Worm (Caenorhabditis elegans) whole organism, L4/young adult: ENCODE data around the gene nhx-6.
"Not testable (repeated sequence)": the region's sequence is repeated elsewhere in the genome, so short reads cannot be mapped to it uniquely, and the experiment has no call there.

Source experiments
- W03F9.2 ChIP-seq: fragments of 150-350 bp; optimal IDR thresholded peaks from 2 replicates; lab custom pipeline; 2014; ENCODE audit warnings: missing biosample characterization, missing genetic modification characterization
- dao-5 ChIP-seq: sonication (generic microtip); optimal IDR thresholded peaks from 2 replicates; lab custom pipeline; 2016; ENCODE audit warnings: missing genotype, missing genetic modification characterization, moderate library complexity, missing compliant biosample characterization
- him-1 ChIP-seq: sonication (generic microtip); optimal IDR thresholded peaks from 2 replicates; lab custom pipeline; 2016; ENCODE audit warnings: missing genotype, missing genetic modification reagents, missing genetic modification characterization, missing compliant biosample characterization

Gene nhx-6

DNA sequence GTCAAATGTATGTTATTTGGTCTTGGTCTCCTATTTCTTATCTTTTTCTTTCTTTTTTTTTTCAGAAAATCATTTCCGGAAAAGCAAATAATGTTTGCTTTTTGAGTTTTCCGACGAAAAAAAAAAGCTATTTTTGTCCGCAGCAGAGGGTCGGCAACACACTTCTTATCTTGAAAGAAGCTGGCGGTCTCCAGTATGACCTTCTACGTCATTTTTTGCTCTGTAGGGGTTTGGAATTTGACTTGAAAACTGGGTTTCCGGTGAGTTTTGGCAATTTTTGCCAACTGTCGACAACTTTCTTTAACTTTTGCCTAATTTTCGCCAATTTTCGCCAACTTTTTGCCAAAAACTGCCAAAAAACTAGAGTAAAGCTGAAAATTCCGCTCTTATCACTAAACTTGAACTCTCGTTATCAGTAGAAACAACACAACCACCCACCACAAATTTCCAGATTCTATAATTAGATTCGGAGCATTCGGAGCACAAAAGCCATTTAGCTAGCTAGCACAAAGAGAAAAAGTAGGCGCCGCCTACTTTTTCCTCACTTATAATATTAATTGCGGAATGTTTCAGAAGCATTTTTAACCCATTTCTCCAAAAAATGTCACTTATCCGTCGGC, at the start of gene nhx-6:
TSS of gene nhx-6 (plus strand) at position 570 of the 620 bp plus-strand sequence.
- no peak for TF ChIP-seq dao-5 (tag; lab: Kevin White, UChicago)
- TF ChIP-seq W03F9.2: no peak
- TF ChIP-seq him-1 (tag; lab: Kevin White, UChicago): no peak

DNA sequence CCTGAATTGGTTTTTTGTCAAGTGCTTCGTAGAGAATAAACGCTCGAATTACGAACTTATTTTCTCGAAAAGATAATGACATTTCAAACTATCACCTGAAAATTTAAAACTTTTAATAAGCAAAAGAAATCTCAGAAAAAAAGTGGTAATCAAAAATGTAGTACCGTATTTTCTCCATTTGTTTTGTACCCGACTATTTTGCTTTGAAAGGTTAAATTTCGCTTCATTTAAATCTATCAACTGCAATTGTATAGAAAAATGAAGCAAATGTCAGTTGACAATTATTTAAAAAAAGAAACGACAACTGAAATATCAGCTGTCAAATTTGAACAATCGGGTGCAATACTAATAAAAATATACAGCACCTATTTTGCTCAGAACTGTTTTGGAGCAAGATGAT, 49.4 kb upstream of the nhx-6 start, which contains the start of gene fbxa-158:
TSS of gene fbxa-158 (minus strand) at position 101 of the 400 bp plus-strand sequence.
- TF ChIP-seq dao-5 (tag; lab: Kevin White, UChicago) (no peak), W03F9.2 (no peak), him-1 (tag; lab: Kevin White, UChicago) (no peak)

DNA sequence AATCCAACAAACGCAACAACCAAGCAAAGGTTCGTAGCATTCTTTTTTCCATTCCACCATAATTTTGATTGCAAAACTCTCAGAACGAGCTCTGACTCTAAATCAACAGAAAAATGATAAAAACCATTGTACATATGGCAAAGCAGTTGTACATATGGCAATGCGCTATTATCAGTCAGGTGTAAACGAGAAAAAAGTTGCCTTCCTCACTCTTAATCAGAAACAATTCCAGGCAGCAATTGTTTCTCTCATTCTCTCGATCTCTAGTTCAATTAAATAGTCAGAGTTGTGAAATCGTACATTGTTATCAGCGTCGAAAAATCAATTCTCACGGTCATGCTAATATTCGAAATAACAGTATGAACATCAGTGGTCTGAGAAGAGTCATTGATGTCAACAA, 48.8 kb upstream of the nhx-6 start:
- TF ChIP-seq him-1 (tag; lab: Kevin White, UChicago): no peak
- TF ChIP-seq W03F9.2: no peak
- no peak for TF ChIP-seq dao-5 (tag; lab: Kevin White, UChicago)

DNA sequence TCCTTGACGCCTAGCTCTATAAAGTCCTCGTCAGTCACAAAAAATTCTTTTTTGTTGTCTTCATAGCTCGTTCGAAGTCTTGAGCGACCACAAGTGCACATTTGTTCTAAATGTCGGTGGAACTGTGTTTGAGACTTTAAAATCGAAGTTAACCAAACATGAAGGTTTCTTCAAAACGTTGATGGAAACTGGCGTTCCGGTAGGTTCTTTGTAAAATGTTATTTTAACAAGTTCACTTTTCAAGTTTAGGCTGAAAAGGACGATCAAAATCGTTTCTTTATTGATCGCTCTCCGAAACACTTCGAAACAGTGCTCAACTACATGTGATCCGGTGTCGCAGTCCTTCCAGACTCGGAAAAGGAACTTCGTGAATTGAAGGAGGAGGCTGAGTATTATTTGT, 46.1 kb upstream of the nhx-6 start, which contains the start of gene fbxa-160:
TSS of gene fbxa-160 (minus strand) at position 101 of the 400 bp plus-strand sequence.
- TF ChIP-seq W03F9.2 (no peak), dao-5 (tag; lab: Kevin White, UChicago) (no peak), him-1 (tag; lab: Kevin White, UChicago) (no peak)

DNA sequence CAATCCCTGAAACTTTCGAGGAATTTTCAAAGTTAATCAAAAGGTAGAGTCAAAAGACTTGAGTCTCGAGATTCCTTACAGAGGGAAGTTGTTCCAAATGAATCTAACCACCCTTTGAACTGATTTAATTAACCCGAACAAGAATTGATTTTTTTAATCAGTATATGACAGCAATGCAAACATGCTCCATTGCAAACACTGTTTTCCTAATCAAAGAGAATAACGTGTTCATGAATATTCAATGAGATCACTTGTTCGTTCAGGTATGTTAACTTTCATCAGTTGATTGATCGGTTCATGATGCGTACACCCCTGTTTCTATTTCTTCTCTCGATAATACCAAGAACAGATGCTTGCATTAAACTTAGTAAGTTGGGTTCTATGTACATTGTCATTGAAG, 45.0 kb upstream of the nhx-6 start, which contains the start of gene C08E3.14:
TSS of gene C08E3.14 (plus strand) at position 301 of the 400 bp plus-strand sequence.
- no peak for TF ChIP-seq W03F9.2
- no peak for TF ChIP-seq him-1 (tag; lab: Kevin White, UChicago)
- no peak for TF ChIP-seq dao-5 (tag; lab: Kevin White, UChicago)

DNA sequence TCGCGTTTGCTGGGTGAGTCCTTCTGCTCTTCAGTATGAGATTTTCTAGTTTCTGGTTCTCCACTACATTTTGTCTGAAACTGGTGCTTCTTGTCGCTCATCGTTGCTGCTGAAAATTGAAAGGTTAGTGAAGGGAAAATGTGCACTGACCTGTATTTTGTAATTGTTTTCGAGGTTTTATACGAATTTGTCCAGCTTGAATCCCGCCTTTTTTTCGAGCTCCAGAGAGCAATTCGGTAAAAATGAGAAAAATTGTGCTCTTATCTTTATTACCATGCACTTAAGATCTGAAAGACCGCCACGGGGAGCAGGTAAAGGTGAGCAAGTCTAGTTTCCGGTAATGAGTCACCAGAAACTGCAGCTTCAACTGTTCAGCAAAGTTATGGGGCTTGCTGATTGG, 42.8 kb upstream of the nhx-6 start, which contains the start of gene C08E3.15:
TSS of gene C08E3.15 (minus strand) at position 101 of the 400 bp plus-strand sequence.
- not testable (repeated sequence) for TF ChIP-seq him-1 (tag; lab: Kevin White, UChicago); W03F9.2; dao-5 (tag; lab: Kevin White, UChicago)

DNA sequence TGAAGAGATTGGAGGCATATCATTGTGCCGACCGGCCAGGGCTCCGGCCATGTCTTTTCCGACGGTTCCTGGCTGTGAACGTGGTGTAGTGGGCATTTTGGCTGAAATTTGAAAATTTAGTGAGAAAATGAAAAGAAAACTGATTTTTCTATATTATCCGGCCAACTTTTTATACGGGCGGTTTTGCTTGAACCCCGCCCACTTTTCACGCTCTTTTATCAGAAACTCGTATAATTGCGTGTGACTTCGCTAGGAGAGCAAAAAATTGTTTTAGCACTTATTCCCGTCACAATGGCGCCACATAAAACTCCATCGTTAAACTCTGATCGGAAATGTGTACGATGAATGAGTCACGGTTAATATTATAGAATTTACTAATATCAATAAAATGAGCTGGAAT, 38.4 kb upstream of the nhx-6 start, which contains the start of gene C08E3.13:
TSS of gene C08E3.13 (minus strand) at position 101 of the 400 bp plus-strand sequence.
- not testable (repeated sequence) for TF ChIP-seq W03F9.2; dao-5 (tag; lab: Kevin White, UChicago); him-1 (tag; lab: Kevin White, UChicago)

DNA sequence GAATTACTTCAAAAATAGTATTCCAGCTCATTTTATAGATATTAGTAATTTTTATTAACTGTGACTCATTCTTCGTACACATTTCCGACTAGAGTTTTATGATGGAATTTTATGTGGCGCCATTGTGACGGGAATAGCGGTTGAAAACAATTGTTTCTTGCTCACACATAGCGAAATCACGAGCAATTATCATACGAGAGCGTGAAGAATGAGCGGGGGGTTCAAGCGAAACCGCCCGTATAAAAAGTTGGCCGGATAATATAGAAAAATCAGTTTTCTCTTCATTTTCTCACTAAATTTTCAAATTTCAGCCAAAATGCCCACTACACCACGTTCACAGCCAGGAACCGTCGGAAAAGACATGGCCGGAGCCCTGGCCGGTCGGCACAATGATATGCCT, 37.1 kb upstream of the nhx-6 start, which contains the start of gene C08E3.1:
TSS of gene C08E3.1 (plus strand) at position 301 of the 400 bp plus-strand sequence.
- not testable (repeated sequence) for TF ChIP-seq him-1 (tag; lab: Kevin White, UChicago); dao-5 (tag; lab: Kevin White, UChicago); W03F9.2

DNA sequence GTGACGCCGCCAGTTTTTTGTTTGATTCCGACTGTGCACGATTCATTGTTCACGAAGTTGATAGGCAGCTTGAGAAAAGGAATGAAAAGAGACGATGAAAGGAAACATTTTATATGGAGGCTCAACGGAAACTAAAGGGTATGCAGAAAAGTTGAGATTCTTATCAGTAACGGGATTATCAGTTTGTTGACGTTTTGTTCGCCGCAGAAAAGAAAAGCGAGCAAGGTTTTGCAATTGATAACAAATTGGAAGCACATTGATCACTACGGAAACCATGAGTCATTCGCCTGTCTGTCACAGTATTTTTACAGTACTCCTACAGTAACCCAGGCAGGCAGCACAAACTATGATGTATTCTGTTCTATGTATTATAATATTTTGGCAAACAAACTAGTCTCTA, 34.7 kb upstream of the nhx-6 start:
- TF ChIP-seq him-1 (tag; lab: Kevin White, UChicago): no peak
- TF ChIP-seq dao-5 (tag; lab: Kevin White, UChicago): no peak
- no peak for TF ChIP-seq W03F9.2

DNA sequence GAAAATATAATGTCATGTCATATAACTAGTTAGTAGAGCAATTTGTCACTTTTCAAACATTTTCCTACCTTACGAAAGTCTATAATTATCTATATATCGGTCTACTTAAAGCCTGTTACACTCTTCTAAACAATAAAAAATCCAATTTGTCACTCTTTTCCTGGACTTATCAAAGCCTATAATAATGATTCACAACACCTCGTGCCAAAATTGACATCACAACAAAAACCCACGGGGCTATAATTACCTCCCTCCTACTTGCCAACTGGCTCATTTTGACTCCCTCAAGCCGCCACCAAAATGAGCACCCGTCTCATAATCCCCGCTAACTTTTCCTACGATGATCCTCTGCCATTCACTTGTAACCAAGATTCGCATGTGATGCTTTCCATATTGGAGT, 34.2 kb upstream of the nhx-6 start, which contains the start of gene srg-20:
TSS of gene srg-20 (plus strand) at position 301 of the 400 bp plus-strand sequence.
- not testable (repeated sequence) for TF ChIP-seq dao-5 (tag; lab: Kevin White, UChicago); W03F9.2; him-1 (tag; lab: Kevin White, UChicago)

DNA sequence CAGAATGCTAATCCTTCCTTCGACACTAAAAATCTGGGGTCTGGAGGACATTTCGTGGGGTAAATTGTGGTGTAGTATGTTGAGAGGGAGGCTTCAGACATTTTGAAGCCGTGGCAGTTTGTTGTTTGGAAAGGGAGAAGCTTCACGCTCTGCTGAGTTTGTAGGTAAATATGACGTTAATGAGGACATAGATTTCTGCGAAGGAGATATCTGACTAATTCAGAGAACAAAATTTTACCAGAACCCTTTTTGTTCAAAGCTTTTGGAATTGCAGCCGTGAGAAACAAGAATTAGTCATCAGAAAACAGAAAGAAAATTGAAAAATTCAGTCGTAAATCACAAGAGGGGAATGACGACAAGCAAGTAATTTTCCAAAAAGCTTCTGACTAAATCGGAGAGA, 30.1 kb upstream of the nhx-6 start, which contains the start of gene srh-72:
TSS of gene srh-72 (minus strand) at position 101 of the 400 bp plus-strand sequence.
- TF ChIP-seq him-1 (tag; lab: Kevin White, UChicago) (no peak), W03F9.2 (no peak), dao-5 (tag; lab: Kevin White, UChicago) (no peak)

DNA sequence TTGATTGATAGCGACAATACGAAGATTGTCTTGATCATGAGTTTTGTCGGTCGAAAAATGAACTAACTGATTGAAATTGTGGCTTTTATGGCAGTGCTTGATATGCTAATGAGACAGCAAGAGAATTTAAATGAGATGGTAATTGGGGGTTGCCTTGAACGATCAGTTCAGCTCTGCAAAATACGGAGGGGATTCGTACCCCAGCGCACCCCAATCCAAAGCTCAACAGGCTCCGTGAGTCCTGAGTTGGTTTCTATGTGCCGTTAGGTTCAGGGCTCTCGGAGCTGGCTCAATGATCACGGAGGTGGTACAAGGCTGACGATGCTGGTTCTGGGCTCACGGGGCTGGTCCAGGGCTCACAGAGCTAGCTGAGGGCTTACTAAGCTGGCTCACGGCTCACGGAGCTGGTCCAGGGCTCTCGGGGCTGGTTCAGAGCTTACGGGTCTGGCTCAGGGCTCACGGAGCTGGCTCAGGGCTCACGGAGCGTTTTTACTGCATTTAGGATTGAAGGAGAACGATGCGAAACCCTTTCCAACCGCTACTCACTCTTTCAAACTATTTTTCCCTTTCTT, 25.8 kb upstream of the nhx-6 start, which contains the start of gene ZC204.6:
TSS of gene ZC204.6 (minus strand) at position 51 of the 572 bp plus-strand sequence.
- no peak for TF ChIP-seq dao-5 (tag; lab: Kevin White, UChicago)
- TF ChIP-seq him-1 (tag; lab: Kevin White, UChicago): no peak
- TF ChIP-seq W03F9.2: no peak

DNA sequence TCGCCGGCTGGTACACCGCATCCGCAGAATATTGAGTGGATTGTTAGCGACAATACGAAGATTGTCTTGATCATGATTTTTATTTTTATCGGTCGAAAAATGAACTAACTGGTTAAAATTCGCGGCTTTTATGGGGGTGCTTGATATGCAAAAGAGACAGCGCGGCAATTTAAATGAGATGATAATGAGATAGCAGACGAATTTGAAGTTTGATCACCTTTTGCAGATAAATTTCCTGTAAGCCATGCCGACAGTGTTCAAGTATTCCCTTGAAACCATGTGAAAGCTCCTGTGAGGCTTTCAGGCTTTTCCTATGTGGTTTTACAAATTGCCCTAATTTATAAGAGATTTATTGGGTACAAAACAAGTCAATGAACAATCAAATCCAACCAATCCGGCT, 24.4 kb upstream of the nhx-6 start, which contains the start of gene ZC204.17:
TSS of gene ZC204.17 (minus strand) at position 101 of the 400 bp plus-strand sequence.
- TF ChIP-seq him-1 (tag; lab: Kevin White, UChicago): no peak

DNA sequence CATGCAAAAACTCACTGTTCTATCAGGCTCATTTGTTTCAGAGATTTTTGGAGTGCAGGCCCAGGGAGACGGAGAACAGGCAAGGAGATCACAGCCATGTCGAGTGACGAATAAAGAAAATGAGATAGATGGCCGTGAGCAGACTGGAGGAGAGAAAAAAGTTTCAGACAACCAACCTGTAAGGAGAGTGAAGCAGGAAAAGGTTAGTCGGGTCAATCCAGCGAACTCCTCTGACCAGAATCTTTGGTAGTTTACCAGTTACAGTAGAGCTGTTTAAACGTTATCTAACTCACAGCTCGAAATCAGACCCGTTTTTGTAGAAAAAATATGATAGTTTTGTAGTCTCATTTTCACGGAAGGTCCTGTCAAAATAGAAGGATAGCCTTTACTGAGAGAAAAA, 21.9 kb upstream of the nhx-6 start, which contains the start of gene fbxb-21:
TSS of gene fbxb-21 (minus strand) at position 101 of the 400 bp plus-strand sequence.
- TF ChIP-seq dao-5 (tag; lab: Kevin White, UChicago): no peak
- TF ChIP-seq W03F9.2: no peak
- TF ChIP-seq him-1 (tag; lab: Kevin White, UChicago): no peak
